Fruit fly (Drosophila melanogaster) S2 (cell line): ENCODE results near the gene CG10973.

Experiments
- CG8478 ChIP-seq: fragments of >200 bp; optimal IDR thresholded peaks from 2 replicates; lab custom pipeline; 2018
- CTCF ChIP-seq, 2 experiments: fragments of >200 bp; optimal IDR thresholded peaks; 2 replicates each; lab custom pipeline; 2018

- TF ChIP-seq CTCF (optimal IDR thresholded peaks at IDR 0.05; lab: Kevin White, UChicago) (no peak), CG8478 (lab: Kevin White, UChicago) (no peak)
These were observed 47.9 kb upstream of the CG10973 start for dm6 chr3L:12802443-12802865.
